Fruit fly (Drosophila melanogaster): ENCODE results near the gene CG7512.

dm6 chr3L:11484483-11484882, 29.0 kb upstream of the CG7512 start:
- TF ChIP-seq CG6854 (GFP tag; optimal IDR thresholded peaks at IDR 0.05) (no peak), CG4318 (GFP tag; optimal IDR thresholded peaks at IDR 0.05) (no peak), Eip78C (GFP tag) (peak; percentile 81), Hr39 (GFP tag; optimal IDR thresholded peaks at IDR 0.05) (no peak), CG3032 (tag; optimal IDR thresholded peaks at IDR 0.05) (no peak), CG6276 (GFP tag; optimal IDR thresholded peaks at IDR 0.05) (no peak), vri (GFP tag; optimal IDR thresholded peaks at IDR 0.05) (no peak), CG6808 (GFP tag; optimal IDR thresholded peaks at IDR 0.05) (no peak), Hr38 (GFP tag; optimal IDR thresholded peaks at IDR 0.05) (no peak), Sox102F (GFP tag; optimal IDR thresholded peaks at IDR 0.05) (no peak)

Data from whole organism, prepupa.